Worm (Caenorhabditis elegans) whole organism, L2 larva: ENCODE results near the gene F29G6.1.

ENCODE experiments used
- C34F6.9 ChIP-seq: fragments of 150-350 bp; optimal IDR thresholded peaks from 2 replicates; lab custom pipeline; 2014; ENCODE audit warnings: missing biosample characterization, missing genetic modification characterization
- F13H6.1 ChIP-seq: sonication (generic microtip); optimal IDR thresholded peaks from 2 replicates; lab custom pipeline; 2016; ENCODE audit warnings: missing genetic modification characterization, missing compliant biosample characterization
- R02D3.7 ChIP-seq: fragments of 150-350 bp; optimal IDR thresholded peaks from 2 replicates; lab custom pipeline; 2014; ENCODE audit warnings: missing biosample characterization, missing genetic modification characterization
- Y55F3AM.14 ChIP-seq: fragments of 200-800 bp; sonication (Bioruptor generic); optimal IDR thresholded peaks from 2 replicates; lab custom pipeline; 2018; ENCODE audit warnings: mild to moderate bottlenecking, missing genetic modification characterization, missing compliant biosample characterization
- ZK546.5 ChIP-seq: sonication (generic microtip); optimal IDR thresholded peaks from 2 replicates; lab custom pipeline; 2017; ENCODE audit warnings: missing biosample characterization, missing genetic modification characterization
- alr-1 ChIP-seq: fragments of 150-350 bp; optimal IDR thresholded peaks from 2 replicates; lab custom pipeline; 2014; ENCODE audit warnings: missing biosample characterization, missing genetic modification characterization
- aly-2 ChIP-seq: fragments of 150-350 bp; optimal IDR thresholded peaks from 2 replicates; lab custom pipeline; 2014; ENCODE audit warnings: missing biosample characterization, missing genetic modification characterization
- ama-1 ChIP-seq: fragments of 150-350 bp; optimal IDR thresholded peaks from 2 replicates; lab custom pipeline; 2018; ENCODE audit warnings: inconsistent platforms
- blmp-1 ChIP-seq: sonication (generic microtip); optimal IDR thresholded peaks from 2 replicates; lab custom pipeline; 2017; ENCODE audit warnings: missing genetic modification characterization, mild to moderate bottlenecking, missing compliant biosample characterization, antibody characterized with exemption, moderate library complexity; ENCODE audit not compliant: insufficient read depth
- ceh-82 ChIP-seq: fragments of 150-350 bp; optimal IDR thresholded peaks from 2 replicates; lab custom pipeline; 2014; ENCODE audit warnings: missing biosample characterization, missing genetic modification characterization
- crh-2 ChIP-seq: sonication (generic microtip); optimal IDR thresholded peaks from 2 replicates; lab custom pipeline; 2017; ENCODE audit warnings: missing biosample characterization, missing genetic modification characterization
- egl-27 ChIP-seq: sonication (generic microtip); optimal IDR thresholded peaks from 3 replicates; lab custom pipeline; 2017; ENCODE audit warnings: missing biosample characterization, missing genetic modification reagents, missing genetic modification characterization
- elt-1 ChIP-seq: fragments of 150-350 bp; optimal IDR thresholded peaks from 2 replicates; lab custom pipeline; 2014; ENCODE audit warnings: missing biosample characterization, missing genetic modification characterization
- elt-3 ChIP-seq: sonication (generic microtip); optimal IDR thresholded peaks from 2 replicates; lab custom pipeline; 2017; ENCODE audit warnings: missing biosample characterization, missing genetic modification characterization
- fos-1 ChIP-seq: fragments of 150-350 bp; optimal IDR thresholded peaks from 2 replicates; lab custom pipeline; 2014; ENCODE audit warnings: missing biosample characterization, missing genetic modification characterization
- lin-11 ChIP-seq: fragments of 150-350 bp; sonication (generic microtip); optimal IDR thresholded peaks from 2 replicates; lab custom pipeline; 2014; ENCODE audit warnings: missing biosample characterization, missing genetic modification characterization, inconsistent platforms, mixed read lengths
- lin-13 ChIP-seq: fragments of 150-350 bp; optimal IDR thresholded peaks from 2 replicates; lab custom pipeline; 2014; ENCODE audit warnings: missing biosample characterization, missing genetic modification reagents, missing genetic modification characterization
- lin-39 ChIP-seq: fragments of 150-350 bp; optimal IDR thresholded peaks from 2 replicates; lab custom pipeline; 2014; ENCODE audit warnings: missing biosample characterization, missing genetic modification reagents, missing genetic modification characterization
- lsy-2 ChIP-seq, 2 experiments: fragments of 150-350 bp in 1 of 2; sonication (generic microtip) in 1 of 2; optimal IDR thresholded peaks; 2 replicates each; lab custom pipeline; 2014 to 2017; ENCODE audit warnings: missing biosample characterization in 2 of 2, missing genetic modification characterization in 2 of 2
- mab-5 ChIP-seq: fragments of 150-350 bp; optimal IDR thresholded peaks from 2 replicates; lab custom pipeline; 2014; ENCODE audit warnings: missing biosample characterization, missing genetic modification characterization
- mbf-1 ChIP-seq: sonication (generic microtip); optimal IDR thresholded peaks from 2 replicates; lab custom pipeline; 2017; ENCODE audit warnings: missing biosample characterization, missing genetic modification characterization
- nhr-10 ChIP-seq: sonication (generic microtip); optimal IDR thresholded peaks from 2 replicates; lab custom pipeline; 2017; ENCODE audit warnings: missing biosample characterization, missing genetic modification characterization
- nhr-11 ChIP-seq: fragments of 150-350 bp; optimal IDR thresholded peaks from 2 replicates; lab custom pipeline; 2014; ENCODE audit warnings: missing biosample characterization, missing genetic modification characterization
- nhr-129 ChIP-seq: fragments of 150-350 bp; optimal IDR thresholded peaks from 2 replicates; lab custom pipeline; 2014; ENCODE audit warnings: missing biosample characterization, missing genetic modification characterization
- nhr-21 ChIP-seq: fragments of 150-350 bp; optimal IDR thresholded peaks from 2 replicates; lab custom pipeline; 2014; ENCODE audit warnings: missing biosample characterization, missing genetic modification characterization
- nhr-237 ChIP-seq: fragments of 150-350 bp; optimal IDR thresholded peaks from 2 replicates; lab custom pipeline; 2014; ENCODE audit warnings: missing biosample characterization, missing genetic modification characterization
- nhr-25 ChIP-seq: fragments of 150-350 bp; sonication (generic microtip); optimal IDR thresholded peaks from 3 replicates; lab custom pipeline; 2014; ENCODE audit warnings: missing biosample characterization, missing genetic modification characterization
- nhr-6 ChIP-seq: fragments of 150-350 bp; optimal IDR thresholded peaks from 2 replicates; lab custom pipeline; 2014; ENCODE audit warnings: missing biosample characterization, missing genetic modification characterization
- peb-1 ChIP-seq: fragments of 150-350 bp; optimal IDR thresholded peaks from 2 replicates; lab custom pipeline; 2014; ENCODE audit warnings: missing biosample characterization, missing genetic modification characterization
- sem-4 ChIP-seq: fragments of 150-350 bp; optimal IDR thresholded peaks from 2 replicates; lab custom pipeline; 2014; ENCODE audit warnings: missing biosample characterization, missing genetic modification reagents, missing genetic modification characterization
- skn-1 ChIP-seq: sonication (generic microtip); optimal IDR thresholded peaks from 2 replicates; lab custom pipeline; 2017; ENCODE audit warnings: missing biosample characterization, missing genetic modification characterization
- sma-3 ChIP-seq: sonication (generic microtip); optimal IDR thresholded peaks from 2 replicates; lab custom pipeline; 2016; ENCODE audit warnings: missing genetic modification reagents, missing genetic modification characterization, missing compliant biosample characterization
- snpc-4 ChIP-seq: fragments of 150-350 bp; optimal IDR thresholded peaks from 2 replicates; lab custom pipeline; 2014; ENCODE audit warnings: missing biosample characterization, missing genetic modification characterization
- unc-39 ChIP-seq: fragments of 150-350 bp; optimal IDR thresholded peaks from 2 replicates; lab custom pipeline; 2014; ENCODE audit warnings: missing biosample characterization, missing genetic modification characterization
- unc-55 ChIP-seq: fragments of 150-350 bp; sonication (generic microtip); optimal IDR thresholded peaks from 3 replicates; lab custom pipeline; 2014; ENCODE audit warnings: missing biosample characterization, missing genetic modification reagents, missing genetic modification characterization
- unc-62 ChIP-seq: fragments of 150-350 bp; optimal IDR thresholded peaks from 2 replicates; lab custom pipeline; 2014; ENCODE audit warnings: missing biosample characterization, missing genetic modification reagents, missing genetic modification characterization
- zag-1 ChIP-seq: fragments of 150-350 bp; optimal IDR thresholded peaks from 2 replicates; lab custom pipeline; 2014; ENCODE audit warnings: missing biosample characterization, missing genetic modification characterization
- ztf-1 ChIP-seq: fragments of 200-800 bp; sonication (Bioruptor generic); conservative IDR thresholded peaks from 2 replicates; pipeline ENCODE4 v1.3.6; 2022; ENCODE audit warnings: missing genetic modification characterization, missing compliant biosample characterization
- ztf-11 ChIP-seq: sonication (generic microtip); optimal IDR thresholded peaks from 2 replicates; lab custom pipeline; 2017; ENCODE audit warnings: missing biosample characterization, missing genetic modification characterization
- ztf-4 ChIP-seq: fragments of 150-350 bp; optimal IDR thresholded peaks from 2 replicates; lab custom pipeline; 2014; ENCODE audit warnings: missing biosample characterization, missing genetic modification characterization

Gene F29G6.1

DNA sequence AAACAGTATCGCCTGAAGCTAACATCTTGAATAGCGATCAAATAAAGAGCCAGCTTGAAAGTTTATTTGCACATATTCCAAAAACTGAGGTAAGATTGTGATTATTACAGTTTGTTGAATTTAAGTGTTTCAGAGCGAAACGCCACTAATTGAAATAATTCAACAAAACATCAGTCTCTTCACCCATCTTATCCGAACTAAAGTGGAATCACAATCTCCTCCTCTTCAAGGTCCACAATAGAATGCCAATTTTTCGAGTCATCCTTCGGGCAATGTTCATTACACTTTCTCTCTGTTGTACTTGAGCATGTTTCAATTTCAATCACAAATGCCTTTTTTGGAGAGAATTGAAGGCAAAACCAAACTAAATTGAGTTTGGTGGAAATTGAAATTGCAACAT lies 18.0 kb upstream of the F29G6.1 start:
- TF ChIP-seq mbf-1 (tag; lab: Kevin White, UChicago) (no peak), lsy-2 (tag; optimal IDR thresholded peaks at IDR 0.05; lab: Kevin White, UChicago) (no peak), F13H6.1 (no peak), lin-11 (tag; lab: Kevin White, UChicago) (no peak), ztf-4 (no peak), ceh-82 (tag; lab: Kevin White, UChicago) (no peak), aly-2 (tag; lab: Kevin White, UChicago) (no peak), C34F6.9 (tag; lab: Kevin White, UChicago) (no peak), ZK546.5 (tag; lab: Kevin White, UChicago) (no peak), lin-13 (GFP tag; lab: Kevin White, UChicago) (no peak), alr-1 (tag; lab: Kevin White, UChicago) (no peak), elt-1 (tag; lab: Kevin White, UChicago) (no peak), nhr-11 (tag; lab: Kevin White, UChicago) (no peak), unc-55 (GFP tag; lab: Kevin White, UChicago) (no peak), elt-3 (no peak)

DNA sequence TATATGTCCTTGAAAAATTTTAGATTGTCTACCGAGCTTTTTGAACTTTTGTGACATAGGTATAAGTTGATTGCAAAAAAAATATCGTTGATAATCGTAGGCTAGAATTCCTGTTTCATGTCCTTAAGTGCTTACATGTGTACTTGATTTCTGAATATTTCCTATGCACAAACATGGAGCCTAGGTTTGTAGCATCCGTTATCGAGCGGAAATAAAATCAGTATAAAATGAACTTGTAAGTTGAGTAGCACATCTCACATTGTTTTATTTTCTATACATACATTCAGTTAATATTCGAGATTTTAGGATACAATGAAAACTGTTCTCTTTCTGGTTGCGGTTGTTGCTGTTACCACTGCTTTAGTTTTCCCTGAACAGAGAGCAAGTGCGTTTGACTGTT lies 14.6 kb upstream of the F29G6.1 start, which contains the start of gene spp-9:
TSS of gene spp-9 (plus strand) at position 301 of the 400 bp plus-strand sequence.
- TF ChIP-seq aly-2 (tag; lab: Kevin White, UChicago) (no peak), alr-1 (tag; lab: Kevin White, UChicago) (no peak), Y55F3AM.14 (no peak), C34F6.9 (tag; lab: Kevin White, UChicago) (no peak), unc-55 (GFP tag; lab: Kevin White, UChicago) (no peak), zag-1 (no peak), unc-39 (tag; lab: Kevin White, UChicago) (no peak), R02D3.7 (no peak), skn-1 (tag; lab: Kevin White, UChicago) (no peak), nhr-129 (tag; lab: Kevin White, UChicago) (no peak)

DNA sequence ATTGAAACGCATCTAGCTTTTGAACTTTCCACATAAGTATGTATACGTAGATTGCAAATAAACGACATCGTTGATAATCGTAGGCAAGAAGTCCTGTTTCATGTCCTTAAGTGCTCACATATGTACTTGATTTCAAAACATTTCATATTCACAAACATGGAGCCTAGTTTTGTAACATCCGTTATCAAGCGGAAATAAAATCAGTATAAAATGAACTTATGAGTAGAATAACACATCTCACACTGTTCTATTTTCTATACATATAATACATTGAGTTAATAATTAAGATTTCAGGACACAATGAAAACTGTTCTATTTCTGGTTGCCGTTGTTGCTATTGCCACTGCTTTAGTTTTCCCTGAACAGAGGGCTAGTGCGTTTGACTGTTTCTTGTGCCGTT lies 12.2 kb upstream of the F29G6.1 start, which contains the start of gene spp-21:
TSS of gene spp-21 (plus strand) at position 301 of the 400 bp plus-strand sequence.
- TF ChIP-seq crh-2 (tag; lab: Kevin White, UChicago), result no peak
- no peak for TF ChIP-seq sem-4 (tag; lab: Kevin White, UChicago)
- TF ChIP-seq snpc-4 (tag; lab: Kevin White, UChicago), result no peak
- TF ChIP-seq elt-1 (tag; lab: Kevin White, UChicago), result no peak
- no peak for TF ChIP-seq lsy-2 (tag; optimal IDR thresholded peaks at IDR 0.05; lab: Kevin White, UChicago)
- TF ChIP-seq mab-5 (tag; lab: Kevin White, UChicago), result no peak
- TF ChIP-seq sma-3 (GFP tag; lab: Kevin White, UChicago), result no peak
- TF ChIP-seq aly-2 (tag; lab: Kevin White, UChicago), result no peak
- no peak for TF ChIP-seq nhr-10
- TF ChIP-seq fos-1, result no peak
- no peak for TF ChIP-seq ztf-1
- no peak for TF ChIP-seq R02D3.7
- no peak for TF ChIP-seq nhr-21 (tag; lab: Kevin White, UChicago)
- TF ChIP-seq F13H6.1, result no peak
- TF ChIP-seq nhr-237 (tag; lab: Kevin White, UChicago), result no peak
- no peak for TF ChIP-seq C34F6.9 (tag; lab: Kevin White, UChicago)
- TF ChIP-seq unc-55 (GFP tag; lab: Kevin White, UChicago), result no peak
- no peak for TF ChIP-seq ceh-82 (tag; lab: Kevin White, UChicago)
- no peak for TF ChIP-seq peb-1 (tag; lab: Kevin White, UChicago)

DNA sequence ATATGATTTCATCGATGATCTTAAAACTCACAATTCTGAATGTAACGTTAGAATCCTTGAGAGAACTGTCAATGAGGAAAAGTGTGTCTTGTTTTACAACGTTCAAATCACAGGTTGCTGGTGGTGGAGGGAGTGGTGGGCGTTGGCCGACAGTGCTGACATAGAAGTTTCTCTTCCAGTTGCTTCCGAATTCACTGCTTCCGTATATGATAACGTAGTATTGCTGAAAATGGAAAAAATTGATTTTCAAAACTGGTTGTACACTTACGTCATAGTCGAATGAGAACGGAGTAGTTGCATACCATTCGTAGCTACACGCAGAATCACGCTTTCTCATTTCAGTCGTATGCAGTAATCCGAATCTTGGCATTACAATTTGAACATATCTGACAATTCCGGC lies 10.2 kb upstream of the F29G6.1 start:
- no peak for TF ChIP-seq unc-39 (tag; lab: Kevin White, UChicago)
- no peak for TF ChIP-seq C34F6.9 (tag; lab: Kevin White, UChicago)
- TF ChIP-seq F13H6.1, result no peak
- no peak for TF ChIP-seq unc-62 (GFP tag; lab: Kevin White, UChicago)
- TF ChIP-seq lin-39 (tag; lab: Kevin White, UChicago), result no peak
- TF ChIP-seq elt-1 (tag; lab: Kevin White, UChicago), result no peak
- no peak for TF ChIP-seq nhr-6 (tag; lab: Kevin White, UChicago)
- TF ChIP-seq egl-27, result no peak
- TF ChIP-seq fos-1, result no peak
- no peak for TF ChIP-seq nhr-25 (tag; lab: Kevin White, UChicago)
- no peak for TF ChIP-seq ztf-11 (tag; lab: Kevin White, UChicago)
- TF ChIP-seq blmp-1, result no peak
- no peak for TF ChIP-seq snpc-4 (tag; lab: Kevin White, UChicago)
- no peak for TF ChIP-seq mab-5 (tag; lab: Kevin White, UChicago)
- no peak for TF ChIP-seq skn-1 (tag; lab: Kevin White, UChicago)
- no peak for TF ChIP-seq ama-1 (lab: Kevin White, UChicago)
- no peak for TF ChIP-seq ztf-1
- no peak for TF ChIP-seq nhr-11 (tag; lab: Kevin White, UChicago)
- TF ChIP-seq, all 48 proteins: peak for 0
